Worm (Caenorhabditis elegans) whole organism, L2 larva: ENCODE data around the gene lips-3.

Experiments
- unc-39 ChIP-seq: fragments of 150-350 bp; optimal IDR thresholded peaks from 2 replicates; lab custom pipeline; 2014; ENCODE audit warnings: missing biosample characterization, missing genetic modification characterization
- unc-62 ChIP-seq: fragments of 150-350 bp; optimal IDR thresholded peaks from 2 replicates; lab custom pipeline; 2014; ENCODE audit warnings: missing biosample characterization, missing genetic modification reagents, missing genetic modification characterization

DNA sequence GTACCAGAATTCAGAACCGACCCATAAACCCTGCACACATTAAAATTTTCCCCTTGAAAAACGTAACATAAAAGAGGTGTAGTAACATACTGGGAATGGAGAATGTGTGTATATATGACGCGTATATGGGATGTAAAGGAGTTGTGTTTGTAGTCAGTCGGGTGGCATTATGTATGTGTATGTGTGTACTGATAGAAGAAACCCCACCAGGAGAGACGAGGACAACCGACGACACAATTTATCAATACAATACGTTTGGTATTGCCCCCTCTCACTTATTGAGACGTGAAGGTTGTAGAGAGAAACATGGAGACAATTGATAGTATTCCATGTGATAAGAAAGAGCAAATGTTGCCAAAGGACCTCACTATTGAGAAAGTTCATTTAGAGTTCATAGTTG lies 51.7 kb downstream of the lips-3 start:
- TF ChIP-seq unc-39 (tag; lab: Kevin White, UChicago) (no peak), unc-62 (GFP tag; lab: Kevin White, UChicago) (no peak)
